Worm (Caenorhabditis elegans) whole organism, L4/young adult: Measurements from ENCODE around the gene srh-122.

Experiments used
- W03F9.2 ChIP-seq: fragments of 150-350 bp; optimal IDR thresholded peaks from 2 replicates; lab custom pipeline; 2014; ENCODE audit warnings: missing biosample characterization, missing genetic modification characterization
- dao-5 ChIP-seq: sonication (generic microtip); optimal IDR thresholded peaks from 2 replicates; lab custom pipeline; 2016; ENCODE audit warnings: missing genotype, missing genetic modification characterization, moderate library complexity, missing compliant biosample characterization
- him-1 ChIP-seq: sonication (generic microtip); optimal IDR thresholded peaks from 2 replicates; lab custom pipeline; 2016; ENCODE audit warnings: missing genotype, missing genetic modification reagents, missing genetic modification characterization, missing compliant biosample characterization

DNA sequence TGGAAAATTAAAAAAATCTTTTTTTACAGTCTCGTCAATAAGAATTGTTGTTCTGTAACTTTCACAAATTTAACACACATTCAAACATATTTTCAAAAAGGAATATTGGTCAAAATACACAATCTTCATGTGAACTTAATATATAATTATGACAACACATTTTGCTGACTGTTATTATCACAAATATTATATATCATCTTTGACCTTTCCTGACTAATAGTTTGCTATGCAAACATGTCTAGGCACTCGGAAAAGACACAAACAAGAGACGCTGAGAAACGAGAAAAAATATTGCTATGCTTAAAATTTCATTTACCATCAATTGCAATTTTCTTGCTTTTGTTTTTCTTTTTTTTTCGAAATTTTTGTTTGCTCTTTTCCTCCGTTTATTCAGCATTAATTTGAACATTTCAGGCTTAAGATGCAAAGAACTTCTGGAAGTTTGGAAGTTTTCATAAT lies 24.1 kb upstream of the srh-122 start, which contains the start of gene fbxa-135:
- TF ChIP-seq him-1 (tag; lab: Kevin White, UChicago) = no peak
- TF ChIP-seq W03F9.2 (tag; lab: Kevin White, UChicago) = no peak
- TF ChIP-seq dao-5 = no peak
